Fruit fly (Drosophila melanogaster) whole organism, embryonic: ENCODE results near the gene Scgbeta.

Experiments used
- Abd-B ChIP-seq: fragments of 200-800 bp; sonication (Bioruptor generic); optimal IDR thresholded peaks from 2 replicates; lab custom pipeline; 2018; ENCODE audit warnings: missing biosample characterization, mild to moderate bottlenecking, missing genetic modification characterization, moderate library complexity
- Ada2b ChIP-seq: fragments of 200-800 bp; sonication (Bioruptor generic); IDR thresholded peaks from 2 replicates; pipeline ENCODE4 v1.3.6; 2022; ENCODE audit warnings: missing biosample characterization, missing genetic modification characterization
- CG10431 ChIP-seq: fragments of 200-800 bp; sonication (Bioruptor generic); optimal IDR thresholded peaks from 3 replicates; lab custom pipeline; 2018; ENCODE audit warnings: missing biosample characterization, mild to moderate bottlenecking, missing genetic modification characterization
- CG10979 ChIP-seq: fragments of 200-800 bp; sonication (Bioruptor generic); optimal IDR thresholded peaks from 2 replicates; lab custom pipeline; 2018; ENCODE audit warnings: missing biosample characterization, mild to moderate bottlenecking, missing genetic modification characterization, moderate library complexity
- CG11247 ChIP-seq: fragments of 200-800 bp; sonication (Bioruptor generic); IDR thresholded peaks from 2 replicates; pipeline ENCODE4 v1.3.6; 2022; ENCODE audit warnings: missing biosample characterization, missing genetic modification characterization
- CG14667 ChIP-seq: fragments of 200-800 bp; sonication (Bioruptor generic); IDR thresholded peaks from 2 replicates; pipeline ENCODE4 v1.3.6; 2022; ENCODE audit warnings: missing biosample characterization, missing genetic modification characterization
- CG15479 ChIP-seq: fragments of 200-800 bp; sonication (Bioruptor generic); optimal IDR thresholded peaks from 3 replicates; lab custom pipeline; 2019; ENCODE audit warnings: missing biosample characterization, mild to moderate bottlenecking, missing genetic modification characterization, moderate library complexity
- CG15514 ChIP-seq: fragments of 200-800 bp; sonication (Bioruptor generic); optimal IDR thresholded peaks from 3 replicates; lab custom pipeline; 2017; ENCODE audit warnings: missing biosample characterization, missing genetic modification characterization, mild to moderate bottlenecking, moderate library complexity, missing genetic modification reagents
- CG15696 ChIP-seq: fragments of 200-800 bp; sonication (Bioruptor generic); optimal IDR thresholded peaks from 2 replicates; lab custom pipeline; 2019; ENCODE audit warnings: missing biosample characterization, mild to moderate bottlenecking, missing genetic modification characterization, moderate library complexity
- CG17359 ChIP-seq: fragments of 200-800 bp; sonication (Bioruptor generic); optimal IDR thresholded peaks from 3 replicates; lab custom pipeline; 2018; ENCODE audit warnings: missing biosample characterization, mild to moderate bottlenecking, missing genetic modification characterization, moderate library complexity
- CG18599 ChIP-seq: fragments of 200-800 bp; sonication (Bioruptor generic); optimal IDR thresholded peaks from 3 replicates; lab custom pipeline; 2017; ENCODE audit warnings: missing biosample characterization, missing genetic modification characterization, mild to moderate bottlenecking, moderate library complexity, missing genetic modification reagents
- CG2116 ChIP-seq: fragments of 200-800 bp; sonication (Bioruptor generic); optimal IDR thresholded peaks from 3 replicates; lab custom pipeline; 2018; ENCODE audit warnings: missing biosample characterization, mild to moderate bottlenecking, missing genetic modification characterization
- CG2889 ChIP-seq: fragments of 200-800 bp; sonication (Bioruptor generic); IDR thresholded peaks from 3 replicates; pipeline ENCODE4 v1.3.6; 2022; ENCODE audit warnings: missing biosample characterization, missing genetic modification characterization
- CG30431 ChIP-seq: fragments of 200-800 bp; sonication (Bioruptor generic); optimal IDR thresholded peaks from 2 replicates; lab custom pipeline; 2017; ENCODE audit warnings: missing biosample characterization, missing genetic modification characterization
- CG31224 ChIP-seq: fragments of 200-800 bp; sonication (Bioruptor generic); IDR thresholded peaks from 2 replicates; pipeline ENCODE4 v1.3.6; 2022; ENCODE audit warnings: missing biosample characterization, missing genetic modification characterization
- CG31441 ChIP-seq: fragments of 200-800 bp; sonication (Bioruptor generic); IDR thresholded peaks from 2 replicates; pipeline ENCODE4 v1.3.6; 2022; ENCODE audit warnings: missing biosample characterization, missing genetic modification characterization
- CG3163 ChIP-seq: fragments of 200-800 bp; sonication (Bioruptor generic); optimal IDR thresholded peaks from 3 replicates; lab custom pipeline; 2016; ENCODE audit warnings: missing biosample characterization, missing genetic modification characterization
- CG3838 ChIP-seq: fragments of 200-800 bp; sonication (Bioruptor generic); optimal IDR thresholded peaks from 3 replicates; lab custom pipeline; 2016; ENCODE audit warnings: missing biosample characterization, missing genetic modification characterization
- CG3995 ChIP-seq: fragments of 200-800 bp; sonication (Bioruptor generic); optimal IDR thresholded peaks from 3 replicates; lab custom pipeline; 2016; ENCODE audit warnings: missing biosample characterization, missing genetic modification characterization
- CG4328 ChIP-seq: fragments of 200-800 bp; sonication (Bioruptor generic); optimal IDR thresholded peaks from 3 replicates; lab custom pipeline; 2017; ENCODE audit warnings: missing biosample characterization, missing genetic modification reagents, missing genetic modification characterization
- CG6272 ChIP-seq: fragments of 200-800 bp; sonication (Bioruptor generic); IDR thresholded peaks from 2 replicates; pipeline ENCODE4 v1.3.6; 2022; ENCODE audit warnings: missing biosample characterization, missing genetic modification characterization
- CG7372 ChIP-seq: fragments of 200-800 bp; sonication (Bioruptor generic); IDR thresholded peaks from 2 replicates; pipeline ENCODE4 v1.3.6; 2022; ENCODE audit warnings: missing biosample characterization, missing genetic modification characterization
- CG7928 ChIP-seq: fragments of 200-800 bp; sonication (Bioruptor generic); optimal IDR thresholded peaks from 2 replicates; lab custom pipeline; 2017; ENCODE audit warnings: missing biosample characterization, mild to moderate bottlenecking, missing genetic modification characterization
- CG8944 ChIP-seq: fragments of 200-800 bp; sonication (Bioruptor generic); optimal IDR thresholded peaks from 3 replicates; lab custom pipeline; 2016; ENCODE audit warnings: missing biosample characterization, missing genetic modification characterization
- Lhr ChIP-seq: fragments of 200-800 bp; sonication (Bioruptor generic); optimal IDR thresholded peaks from 3 replicates; lab custom pipeline; 2017; ENCODE audit warnings: mild to moderate bottlenecking, missing biosample characterization, missing genetic modification reagents, missing genetic modification characterization
- NC2α ChIP-seq: fragments of 200-800 bp; sonication (Bioruptor generic); optimal IDR thresholded peaks from 2 replicates; lab custom pipeline; 2016; ENCODE audit warnings: missing biosample characterization, missing genetic modification characterization
- Oaz ChIP-seq: fragments of 200-800 bp; sonication (Bioruptor generic); IDR thresholded peaks from 2 replicates; pipeline ENCODE4 v1.3.6; 2022; ENCODE audit warnings: missing biosample characterization, missing genetic modification characterization
- Optix ChIP-seq: fragments of 200-800 bp; sonication (Bioruptor generic); IDR thresholded peaks from 3 replicates; pipeline ENCODE4 v1.3.6; 2022; ENCODE audit warnings: missing biosample characterization, missing genetic modification characterization
- PHDP ChIP-seq: fragments of 200-800 bp; sonication (Bioruptor generic); optimal IDR thresholded peaks from 3 replicates; lab custom pipeline; 2018; ENCODE audit warnings: missing biosample characterization, mild to moderate bottlenecking, missing genetic modification characterization, moderate library complexity
- Ptx1 ChIP-seq: fragments of 200-800 bp; sonication (Bioruptor generic); IDR thresholded peaks from 2 replicates; pipeline ENCODE4 v1.3.6; 2022; ENCODE audit warnings: missing biosample characterization, missing genetic modification characterization
- Sin3A ChIP-seq: fragments of >200 bp; optimal IDR thresholded peaks from 2 replicates; lab custom pipeline; 2018
- Six4 ChIP-seq: fragments of 200-800 bp; sonication (Bioruptor generic); optimal IDR thresholded peaks from 2 replicates; lab custom pipeline; 2016; ENCODE audit warnings: missing biosample characterization, missing genetic modification characterization
- Ssrp ChIP-seq: fragments of 200-800 bp; sonication (Bioruptor generic); optimal IDR thresholded peaks from 2 replicates; lab custom pipeline; 2018; ENCODE audit warnings: missing biosample characterization, mild to moderate bottlenecking, missing genetic modification characterization, moderate library complexity
- Taf1 ChIP-seq: fragments of 200-800 bp; sonication (Bioruptor generic); IDR thresholded peaks from 2 replicates; pipeline ENCODE4 v1.3.6; 2022; ENCODE audit warnings: missing biosample characterization, missing genetic modification characterization
- ato ChIP-seq: fragments of 200-800 bp; sonication (Bioruptor generic); IDR thresholded peaks from 2 replicates; pipeline ENCODE4 v1.3.6; 2022; ENCODE audit warnings: missing biosample characterization, missing genetic modification characterization; ENCODE audit not compliant: partially characterized antibody
- btn ChIP-seq: fragments of 200-800 bp; sonication (Bioruptor generic); optimal IDR thresholded peaks from 2 replicates; lab custom pipeline; 2016; ENCODE audit warnings: missing biosample characterization, missing genetic modification characterization
- chm ChIP-seq: fragments of 200-800 bp; sonication (Bioruptor generic); IDR thresholded peaks from 2 replicates; pipeline ENCODE4 v1.3.6; 2022; ENCODE audit warnings: missing biosample characterization, missing genetic modification characterization
- danr ChIP-seq: fragments of 200-800 bp; sonication (Bioruptor generic); IDR thresholded peaks from 2 replicates; pipeline ENCODE4 v1.3.6; 2022; ENCODE audit warnings: missing biosample characterization, missing genetic modification characterization
- kni ChIP-seq: fragments of 200-800 bp; sonication (Bioruptor generic); optimal IDR thresholded peaks from 3 replicates; lab custom pipeline; 2017; ENCODE audit warnings: mild to moderate bottlenecking, missing biosample characterization, missing genetic modification reagents, missing genetic modification characterization
- lov ChIP-seq, 2 experiments: fragments of 200-800 bp in 1 of 2; fragments of >200 bp in 1 of 2; sonication (Bioruptor generic) in 1 of 2; IDR thresholded peaks in 1 of 2; optimal IDR thresholded peaks in 1 of 2; 2 replicates in 1 of 2; 3 replicates in 1 of 2; pipeline versions ENCODE4 v1.3.6 to Lab custom; 2017 to 2022; ENCODE audit warnings: missing biosample characterization in 1 of 2, missing genetic modification characterization in 1 of 2
- mam ChIP-seq: fragments of 200-800 bp; sonication (Bioruptor generic); optimal IDR thresholded peaks from 3 replicates; lab custom pipeline; 2016; ENCODE audit warnings: missing biosample characterization, missing genetic modification characterization
- oc ChIP-seq: fragments of 200-800 bp; sonication (Bioruptor generic); optimal IDR thresholded peaks from 2 replicates; lab custom pipeline; 2018; ENCODE audit warnings: missing biosample characterization, mild to moderate bottlenecking, missing genetic modification characterization, moderate library complexity
- pfk ChIP-seq: fragments of 200-800 bp; sonication (Bioruptor generic); optimal IDR thresholded peaks from 2 replicates; lab custom pipeline; 2018; ENCODE audit warnings: missing biosample characterization, mild to moderate bottlenecking, missing genetic modification characterization, moderate library complexity
- pzg ChIP-seq: fragments of 200-800 bp; sonication (Bioruptor generic); optimal IDR thresholded peaks from 3 replicates; lab custom pipeline; 2018; ENCODE audit warnings: missing biosample characterization, mild to moderate bottlenecking, missing genetic modification characterization, moderate library complexity
- rib ChIP-seq: fragments of 200-800 bp; sonication (Bioruptor generic); IDR thresholded peaks from 2 replicates; pipeline ENCODE4 v1.3.6; 2022; ENCODE audit warnings: missing biosample characterization, missing genetic modification characterization
- sens-2 ChIP-seq: fragments of 200-800 bp; sonication (Bioruptor generic); IDR thresholded peaks from 2 replicates; pipeline ENCODE4 v1.3.6; 2022; ENCODE audit warnings: missing biosample characterization, missing genetic modification characterization
- ssp ChIP-seq: fragments of 200-800 bp; sonication (Bioruptor generic); IDR thresholded peaks from 2 replicates; pipeline ENCODE4 v1.3.6; 2022; ENCODE audit warnings: missing biosample characterization, missing genetic modification characterization
- tap ChIP-seq: fragments of 200-800 bp; optimal IDR thresholded peaks from 3 replicates; lab custom pipeline; 2019; ENCODE audit warnings: missing biosample characterization, mild to moderate bottlenecking, missing genetic modification characterization, moderate library complexity
- unpg ChIP-seq: fragments of 200-800 bp; sonication (Bioruptor generic); optimal IDR thresholded peaks from 3 replicates; lab custom pipeline; 2018; ENCODE audit warnings: missing biosample characterization, mild to moderate bottlenecking, missing genetic modification characterization, moderate library complexity

The Scgbeta gene

dm6 chr3R:12406235-12407196 is 15.7 kb downstream of the Scgbeta start, which contains the start of gene CG5167 (continued):
- TF ChIP-seq chm (GFP tag; lab: Robert Waterston, UW) (no peak; the same call in 1 of the 2 replicates), unpg (GFP tag; lab: Kevin White, UChicago) (peak; percentile 70), PHDP (tag; lab: Kevin White, UChicago) (peak; percentile 66), kni (GFP tag; lab: Kevin White, UChicago) (no peak), CG15479 (GFP tag; lab: Kevin White, UChicago) (no peak), Lhr (GFP tag; lab: Kevin White, UChicago) (no peak), Six4 (GFP tag; lab: Kevin White, UChicago) (no peak), CG31224 (no peak), CG10979 (peak; percentile 61), CG6272 (GFP tag; lab: Robert Waterston, UW) (no peak), CG14667 (GFP tag; lab: Robert Waterston, UW) (no peak), CG31441 (peak; percentile 38; the same call in 1 of the 2 replicates), CG15696 (tag; lab: Kevin White, UChicago) (peak; percentile 39), lov (optimal IDR thresholded peaks at IDR 0.05; lab: Kevin White, UChicago) (no peak), lov (GFP tag; IDR thresholded peaks at IDR 0.05; lab: Robert Waterston, UW) (no peak), CG18599 (GFP tag; lab: Kevin White, UChicago) (peak; percentile 67), CG4328 (no peak), CG17359 (peak; percentile 49), Abd-B (no peak), tap (peak; percentile 60), NC2α (no peak), CG30431 (GFP tag; lab: Kevin White, UChicago) (no peak), CG2116 (peak; percentile 43), Taf1 (GFP tag; lab: Robert Waterston, UW) (no peak), CG7372 (GFP tag; lab: Robert Waterston, UW) (no peak), CG8944 (GFP tag; lab: Kevin White, UChicago) (no peak), CG3838 (no peak), CG3995 (GFP tag; lab: Kevin White, UChicago) (peak; percentile 51), ato (GFP tag; lab: Robert Waterston, UW) (no peak), sens-2 (GFP tag; lab: Robert Waterston, UW) (no peak), pzg (GFP tag; lab: Kevin White, UChicago) (peak; percentile 5), ssp (GFP tag; lab: Robert Waterston, UW) (no peak), Ada2b (GFP tag; lab: Robert Waterston, UW) (no peak), pfk (no peak), CG2889 (GFP tag; lab: Robert Waterston, UW) (no peak), Optix (GFP tag; lab: Robert Waterston, UW) (no peak), CG3163 (no peak), CG15514 (GFP tag; lab: Kevin White, UChicago) (peak; percentile 51), CG7928 (no peak), danr (GFP tag; lab: Robert Waterston, UW) (no peak), Sin3A (lab: Kevin White, UChicago) (no peak), btn (GFP tag; lab: Kevin White, UChicago) (no peak), mam (GFP tag; lab: Kevin White, UChicago) (no peak), Ssrp (tag; lab: Kevin White, UChicago) (peak; percentile 14), rib (GFP tag; lab: Robert Waterston, UW) (no peak), CG11247 (no peak), oc (no peak), Oaz (GFP tag; lab: Robert Waterston, UW) (no peak), CG10431 (GFP tag; lab: Kevin White, UChicago) (no peak), Ptx1 (GFP tag; lab: Robert Waterston, UW) (no peak)
